Fruit fly (Drosophila melanogaster): ENCODE results near the gene CtsL4.

Gene CtsL4

DNA sequence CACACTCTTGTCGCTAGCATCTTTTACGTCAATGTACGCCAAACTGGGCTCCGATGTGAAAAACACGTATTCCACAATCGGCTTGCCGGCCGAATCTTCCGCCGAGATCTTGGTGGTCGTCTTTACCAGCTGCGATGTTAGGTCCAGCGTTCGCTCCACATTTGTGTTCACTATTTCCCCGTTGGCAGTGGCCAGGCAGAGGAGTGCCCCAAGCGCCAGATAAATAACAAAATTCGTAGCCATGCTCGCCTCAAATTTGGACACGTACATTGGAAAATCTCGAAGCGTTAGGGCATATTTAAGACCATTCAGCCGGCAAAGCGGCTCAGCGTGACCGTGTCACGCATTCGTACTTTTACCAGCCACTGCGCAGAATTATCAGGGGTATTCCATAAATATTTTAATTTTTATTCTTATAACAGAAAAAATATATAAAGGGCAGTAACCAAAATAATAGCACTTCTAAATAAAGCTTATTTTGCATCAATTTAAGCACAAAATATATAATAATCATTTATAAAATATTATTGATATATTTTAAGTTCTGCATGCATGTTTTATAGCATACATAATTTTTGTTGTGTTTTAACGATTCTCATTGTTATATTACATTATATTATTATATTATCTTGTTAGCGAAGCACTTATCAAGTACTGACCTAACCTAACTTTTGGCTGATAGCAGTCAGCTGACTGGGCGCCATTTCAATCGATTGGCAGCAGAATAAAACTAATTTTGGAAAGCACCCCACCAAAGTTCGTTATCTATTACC lies 19.3 kb upstream of the CtsL4 start, which contains the start of the genes CG33303 and dpr19 (continued):
- TF ChIP-seq CG33557 (GFP tag; optimal IDR thresholded peaks at IDR 0.05) (peak; percentile 74), Aef1 (GFP tag; IDR thresholded peaks at IDR 0.05) (no peak; the same call in 2 of the 3 replicates), exex (tag; optimal IDR thresholded peaks at IDR 0.05) (no peak), CG10979 (tag; optimal IDR thresholded peaks at IDR 0.05) (peak; percentile 84), CHES-1-like (GFP tag; optimal IDR thresholded peaks at IDR 0.05) (no peak), CG13296 (GFP tag; optimal IDR thresholded peaks at IDR 0.05) (peak; percentile 87), ssp (GFP tag; IDR thresholded peaks at IDR 0.05) (peak; percentile 60; the same call in 1 of the 2 replicates), CG13775 (GFP tag; optimal IDR thresholded peaks at IDR 0.05) (peak; percentile 71), CG12391 (tag; optimal IDR thresholded peaks at IDR 0.05) (peak; percentile 92), hth (optimal IDR thresholded peaks at IDR 0.05) (no peak), ATbp (GFP tag; optimal IDR thresholded peaks at IDR 0.05) (peak; percentile 71), Sox102F (GFP tag; optimal IDR thresholded peaks at IDR 0.05) (no peak), yki (optimal IDR thresholded peaks at IDR 0.05) (no peak), CG11723 (GFP tag; optimal IDR thresholded peaks at IDR 0.05) (peak; percentile 9), Dbx (GFP tag; IDR thresholded peaks at IDR 0.05) (peak; percentile 65; the same call in 2 of the 3 replicates), Hand (GFP tag; optimal IDR thresholded peaks at IDR 0.05) (peak; percentile 31), CkIIα-i1 (GFP tag; IDR thresholded peaks at IDR 0.05) (no peak), Dll (GFP tag; IDR thresholded peaks at IDR 0.05; ENCODE audit: partially characterized antibody) (peak; percentile 38; the same call in 1 of the 4 replicates), CG18476 (GFP tag; optimal IDR thresholded peaks at IDR 0.05) (no peak), ara (GFP tag; IDR thresholded peaks at IDR 0.05) (peak; percentile 57; the same call in 1 of the 2 replicates), Bgb (GFP tag; IDR thresholded peaks at IDR 0.05; ENCODE audit: partially characterized antibody) (no peak), Deaf1 (tag; optimal IDR thresholded peaks at IDR 0.05) (no peak), CG6813 (GFP tag; optimal IDR thresholded peaks at IDR 0.05) (peak; percentile 65), lilli (GFP tag; optimal IDR thresholded peaks at IDR 0.05) (peak; percentile 12), Rfx (GFP tag; IDR thresholded peaks at IDR 0.05) (peak; percentile 72), klu (GFP tag; IDR thresholded peaks at IDR 0.05) (no peak), Atf-2 (GFP tag; optimal IDR thresholded peaks at IDR 0.05) (no peak), onecut (GFP tag; IDR thresholded peaks at IDR 0.05) (peak; percentile 89), Sox100B (GFP tag; optimal IDR thresholded peaks at IDR 0.05) (peak; percentile 83), CG6175 (GFP tag; IDR thresholded peaks at IDR 0.05) (no peak), sima (GFP tag; optimal IDR thresholded peaks at IDR 0.05) (no peak), CG7372 (GFP tag; IDR thresholded peaks at IDR 0.05) (peak; percentile 53), CG30431 (GFP tag; optimal IDR thresholded peaks at IDR 0.05) (no peak), chn (GFP tag; optimal IDR thresholded peaks at IDR 0.05) (no peak), fd102C (GFP tag; optimal IDR thresholded peaks at IDR 0.05) (no peak), Oli (tag; optimal IDR thresholded peaks at IDR 0.05) (peak; percentile 64), caup (GFP tag; optimal IDR thresholded peaks at IDR 0.05; ENCODE audit: severe bottlenecking) (peak; percentile 74), CG9932 (GFP tag; IDR thresholded peaks at IDR 0.05) (peak; percentile 17; the same call in 1 of the 2 replicates), fu2 (GFP tag; optimal IDR thresholded peaks at IDR 0.05) (no peak), CG4617 (GFP tag; optimal IDR thresholded peaks at IDR 0.05; ENCODE audit: borderline replicate concordance) (peak; percentile 75), Awh (GFP tag; IDR thresholded peaks at IDR 0.05) (peak; percentile 73), CG9215 (GFP tag; IDR thresholded peaks at IDR 0.05) (no peak), CG5245 (GFP tag; optimal IDR thresholded peaks at IDR 0.05) (no peak), H15 (GFP tag; IDR thresholded peaks at IDR 0.05) (no peak), CG7987 (GFP tag; optimal IDR thresholded peaks at IDR 0.05) (peak; percentile 13), CG14860 (GFP tag; IDR thresholded peaks at IDR 0.05; ENCODE audit: partially characterized antibody) (no peak), jumu (GFP tag; optimal IDR thresholded peaks at IDR 0.05) (no peak), GATAe (GFP tag; conservative IDR thresholded peaks at IDR 0.05) (no peak), CG18262 (tag; optimal IDR thresholded peaks at IDR 0.05) (peak; percentile 89), ash1 (GFP tag; optimal IDR thresholded peaks at IDR 0.05) (no peak)
